Worm (Caenorhabditis elegans) whole organism, early embryonic: ENCODE results near the gene sra-32.

Experiments used
- aly-1 ChIP-seq: sonication (generic microtip); optimal IDR thresholded peaks from 2 replicates; lab custom pipeline; 2016; ENCODE audit warnings: missing genetic modification characterization, missing compliant biosample characterization
- ceh-13 ChIP-seq: fragments of 200-800 bp; sonication (Bioruptor generic); optimal IDR thresholded peaks from 2 replicates; lab custom pipeline; 2018; ENCODE audit warnings: mild to moderate bottlenecking, missing genetic modification characterization, missing compliant biosample characterization
- ceh-36 ChIP-seq: sonication (generic microtip); optimal IDR thresholded peaks from 2 replicates; lab custom pipeline; 2016; ENCODE audit warnings: missing genetic modification characterization, inconsistent platforms, missing compliant biosample characterization
- flt-1 ChIP-seq: fragments of 200-800 bp; sonication (Bioruptor generic); IDR thresholded peaks from 2 replicates; pipeline ENCODE4 v1.3.6; 2022; ENCODE audit warnings: missing genetic modification characterization, missing compliant biosample characterization
- hmbx-1 ChIP-seq: sonication (generic microtip); optimal IDR thresholded peaks from 2 replicates; lab custom pipeline; 2016; ENCODE audit warnings: mild to moderate bottlenecking, missing genetic modification characterization, missing compliant biosample characterization
- hmg-4 ChIP-seq: fragments of 200-800 bp; sonication (Bioruptor generic); optimal IDR thresholded peaks from 2 replicates; lab custom pipeline; 2018; ENCODE audit warnings: mild to moderate bottlenecking, missing genetic modification characterization, missing compliant biosample characterization
- scrt-1 ChIP-seq: fragments of 200-800 bp; sonication (Bioruptor generic); IDR thresholded peaks from 2 replicates; pipeline ENCODE4 v1.3.6; 2022; ENCODE audit warnings: missing genetic modification characterization, missing compliant biosample characterization

DNA sequence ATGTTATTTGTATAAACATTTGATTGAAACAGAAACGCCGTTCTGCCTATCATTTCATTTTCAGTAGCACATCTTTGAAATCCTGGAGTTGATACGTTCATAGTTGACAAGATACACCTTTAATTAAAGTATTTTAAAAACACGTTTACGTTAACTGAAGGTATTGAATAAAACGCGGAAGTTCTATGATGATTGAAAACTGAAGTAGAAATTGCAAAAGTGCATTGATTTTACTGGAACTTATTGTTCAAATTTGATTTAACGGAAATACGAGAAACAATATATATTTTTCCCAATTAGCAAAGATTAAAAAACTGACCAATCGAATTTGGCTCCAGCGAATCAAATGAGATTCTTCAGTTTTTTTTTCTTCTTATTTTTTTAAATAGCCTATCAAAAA, 11.8 kb upstream of the sra-32 start, which contains the start of gene sra-34:
- no peak for TF ChIP-seq hmg-4 (GFP tag; lab: Kevin White, UChicago)
- TF ChIP-seq ceh-13 = no peak
- TF ChIP-seq hmbx-1 (tag; lab: Kevin White, UChicago) = no peak
- TF ChIP-seq ceh-36 (tag; lab: Kevin White, UChicago) = no peak
- TF ChIP-seq flt-1 (GFP tag; lab: Robert Waterston, UW) = no peak
- no peak for TF ChIP-seq aly-1 (tag; lab: Kevin White, UChicago)
- no peak for TF ChIP-seq scrt-1 (GFP tag; lab: Robert Waterston, UW)
